Worm (Caenorhabditis elegans): ENCODE measurements around the gene his-74.

his-74 gene

ce11 chrV:12660280-12660818 is at the start of gene his-74:
his-74 (minus strand) TSS chrV:12660330.
- TF ChIP-seq tbx-8 (GFP tag; optimal IDR thresholded peaks at IDR 0.05) (no peak), lin-32 (GFP tag; optimal IDR thresholded peaks at IDR 0.05) (no peak), lsy-2 (tag; optimal IDR thresholded peaks at IDR 0.05) (peak; percentile 63), ces-1 (GFP tag; optimal IDR thresholded peaks at IDR 0.05) (no peak)

- TF ChIP-seq ceh-39 (tag; optimal IDR thresholded peaks at IDR 0.05), result no peak
- TF ChIP-seq drap-1 (GFP tag; optimal IDR thresholded peaks at IDR 0.05), result no peak
- TF ChIP-seq lsy-2 (tag; optimal IDR thresholded peaks at IDR 0.05), result no peak
- TF ChIP-seq ham-2 (GFP tag; optimal IDR thresholded peaks at IDR 0.05), result no peak
- no peak for TF ChIP-seq cnd-1 (tag; optimal IDR thresholded peaks at IDR 0.05)
- TF ChIP-seq nhr-28 (tag; optimal IDR thresholded peaks at IDR 0.05), result no peak
- TF ChIP-seq blmp-1 (tag; optimal IDR thresholded peaks at IDR 0.05), result no peak
Observed at ce11 chrV:12708305-12708704, 48.2 kb upstream of the his-74 start, which contains the start of gene R11D1.2. R11D1.2 (plus strand) TSS chrV:12708605.

ce11 chrV:12706511-12706910 is 46.4 kb upstream of the his-74 start:
- TF ChIP-seq mep-1 (tag; optimal IDR thresholded peaks at IDR 0.05) (no peak), bed-3 (GFP tag; optimal IDR thresholded peaks at IDR 0.05) (no peak), ham-2 (GFP tag; optimal IDR thresholded peaks at IDR 0.05) (no peak), lsy-2 (tag; optimal IDR thresholded peaks at IDR 0.05) (no peak), lin-32 (GFP tag; optimal IDR thresholded peaks at IDR 0.05) (no peak), snpc-4 (tag; optimal IDR thresholded peaks at IDR 0.05) (no peak), pha-4 (tag; optimal IDR thresholded peaks at IDR 0.05) (no peak), ceh-43 (GFP tag; optimal IDR thresholded peaks at IDR 0.05) (no peak), nhr-2 (tag; optimal IDR thresholded peaks at IDR 0.05) (no peak), hlh-1 (tag; optimal IDR thresholded peaks at IDR 0.05) (no peak), nhr-12 (tag; optimal IDR thresholded peaks at IDR 0.05) (no peak), lin-13 (tag; optimal IDR thresholded peaks at IDR 0.05) (no peak), nhr-28 (tag; optimal IDR thresholded peaks at IDR 0.05) (no peak), sem-2 (GFP tag; optimal IDR thresholded peaks at IDR 0.05) (no peak), nhr-76 (tag; optimal IDR thresholded peaks at IDR 0.05) (no peak), ceh-39 (tag; optimal IDR thresholded peaks at IDR 0.05) (no peak)

- TF ChIP-seq lin-13 (tag; optimal IDR thresholded peaks at IDR 0.05) (no peak), snpc-4 (tag; optimal IDR thresholded peaks at IDR 0.05) (no peak), sem-2 (GFP tag; optimal IDR thresholded peaks at IDR 0.05) (no peak), nhr-12 (tag; optimal IDR thresholded peaks at IDR 0.05) (no peak), ces-1 (GFP tag; optimal IDR thresholded peaks at IDR 0.05) (no peak), ceh-43 (GFP tag; optimal IDR thresholded peaks at IDR 0.05) (no peak), tbx-8 (GFP tag; optimal IDR thresholded peaks at IDR 0.05) (no peak), drap-1 (GFP tag; optimal IDR thresholded peaks at IDR 0.05) (no peak)
Observed at ce11 chrV:12704077-12704476, 43.9 kb upstream of the his-74 start, which contains the start of gene R11D1.1. R11D1.1 (plus strand) TSS chrV:12704377.

- TF ChIP-seq ces-1 (GFP tag; optimal IDR thresholded peaks at IDR 0.05) (peak; percentile 63), nhr-237 (tag; optimal IDR thresholded peaks at IDR 0.05) (no peak)
Observed at ce11 chrV:12701613-12702012, 41.5 kb upstream of the his-74 start.

DNA sequence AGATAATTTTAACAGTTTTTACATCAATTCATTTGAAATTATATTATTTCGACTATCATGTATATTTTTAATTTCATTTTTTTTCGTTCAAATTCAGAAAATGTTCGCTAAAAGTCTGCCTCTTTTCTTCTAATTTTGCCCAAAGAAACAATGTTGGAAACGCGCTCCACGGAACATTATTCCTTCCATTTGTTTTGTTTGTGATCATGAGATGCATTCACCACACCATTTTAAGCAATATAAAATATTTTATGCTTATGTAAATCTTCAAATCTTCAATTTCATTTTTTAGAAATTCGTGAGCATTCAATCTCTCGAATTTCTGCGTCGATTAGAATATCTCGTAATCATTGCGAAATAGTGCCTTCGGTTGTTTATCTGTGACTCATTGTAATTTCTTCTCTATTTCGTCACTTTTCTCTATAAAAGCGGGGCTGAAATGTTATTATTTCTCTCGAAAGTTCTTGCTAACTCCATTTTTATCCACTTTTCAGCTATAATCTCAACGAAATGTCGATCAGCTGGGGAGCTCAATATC is 37.3 kb upstream of the his-74 start, which contains the start of gene istr-1:
Gene istr-1, plus strand, starts transcription at position 495 of the 538 bp plus-strand sequence.
- TF ChIP-seq ceh-83 (GFP tag; optimal IDR thresholded peaks at IDR 0.05) (no peak), unc-120 (tag; optimal IDR thresholded peaks at IDR 0.05; ENCODE audit: poor library complexity, severe bottlenecking) (peak; percentile 73)

DNA sequence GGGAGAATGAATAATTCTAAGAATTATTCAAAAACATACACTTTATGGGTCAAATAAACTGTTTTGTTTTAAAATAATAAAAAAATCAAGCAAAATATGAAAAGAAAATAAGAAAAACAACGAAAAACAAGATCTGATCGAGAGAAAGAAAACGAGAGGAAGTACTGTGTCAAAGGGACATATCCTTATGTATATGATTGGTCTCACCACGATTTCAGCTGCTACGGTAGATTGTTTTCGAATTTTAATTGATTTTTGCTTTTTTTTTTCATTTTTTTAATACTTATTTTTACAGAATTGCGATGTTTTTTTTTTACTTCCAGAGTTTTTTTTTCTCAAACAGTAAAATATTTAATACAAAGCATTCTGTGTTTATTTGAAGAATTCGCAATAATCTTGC is 36.7 kb upstream of the his-74 start:
- no peak for TF ChIP-seq unc-62 (GFP tag; optimal IDR thresholded peaks at IDR 0.05)
- no peak for TF ChIP-seq bed-3 (GFP tag; optimal IDR thresholded peaks at IDR 0.05)
- no peak for TF ChIP-seq mls-2 (tag; optimal IDR thresholded peaks at IDR 0.05)
- no peak for TF ChIP-seq ceh-43 (GFP tag; optimal IDR thresholded peaks at IDR 0.05)
- TF ChIP-seq tbx-8 (GFP tag; optimal IDR thresholded peaks at IDR 0.05), result no peak
- TF ChIP-seq M03D4.4 (tag; optimal IDR thresholded peaks at IDR 0.05), result no peak
